Worm (Caenorhabditis elegans) whole organism, midembryonic: ENCODE measurements around the gene gtf-2F2.

Source experiments
- med-1 ChIP-seq: sonication (generic microtip); optimal IDR thresholded peaks from 2 replicates; lab custom pipeline; 2017; ENCODE audit warnings: missing genetic modification characterization, mild to moderate bottlenecking, missing compliant biosample characterization, antibody characterized with exemption, missing genetic modification reagents; ENCODE audit not compliant: insufficient read depth
- ztf-29 ChIP-seq: fragments of 200-800 bp; sonication (Bioruptor generic); IDR thresholded peaks from 2 replicates; pipeline ENCODE4 v1.3.6; 2022; ENCODE audit warnings: missing genetic modification reagents, missing genetic modification characterization, missing compliant biosample characterization

DNA sequence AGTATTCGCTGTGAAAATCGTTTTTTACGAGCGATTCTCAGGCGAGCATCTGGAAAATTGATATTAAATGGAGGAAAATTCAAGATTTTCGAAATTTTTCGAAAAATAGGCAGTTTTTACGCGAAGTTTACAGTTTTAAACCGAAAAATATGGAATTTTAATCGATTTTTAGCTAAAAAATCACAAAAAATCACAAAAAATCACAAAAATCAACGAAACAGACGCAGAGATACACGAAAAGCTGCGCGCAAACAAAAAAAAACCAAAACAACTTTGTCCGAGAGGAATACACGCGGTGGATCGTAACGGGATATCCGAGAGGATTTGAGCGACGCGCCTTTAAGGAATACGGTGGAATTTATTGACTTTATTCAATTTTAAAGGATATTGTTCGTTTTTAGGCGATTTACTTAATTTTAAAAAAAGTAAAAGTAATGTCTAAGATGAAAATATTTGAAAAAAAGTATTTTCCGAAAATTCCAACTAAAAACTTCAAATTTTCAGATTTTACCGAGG, 24.1 kb upstream of the gtf-2F2 start, which contains the start of gene Y39B6A.42:
- no peak for TF ChIP-seq med-1
- TF ChIP-seq ztf-29 = no peak
